Worm (Caenorhabditis elegans): ENCODE results near the gene math-44.
"Not testable (repeated sequence)": the region's sequence is repeated elsewhere in the genome, so short reads cannot be mapped to it uniquely, and the experiment has no call there.

ce11 chrII:1955568-1955967, 33.5 kb upstream of the math-44 start, which contains the start of gene math-49:
- not testable (repeated sequence) for TF ChIP-seq unc-62 (GFP tag; optimal IDR thresholded peaks at IDR 0.05); zag-1 (tag; optimal IDR thresholded peaks at IDR 0.05); snpc-4 (tag; optimal IDR thresholded peaks at IDR 0.05); unc-55 (GFP tag; optimal IDR thresholded peaks at IDR 0.05); ama-1 (optimal IDR thresholded peaks at IDR 0.05); alr-1 (tag; optimal IDR thresholded peaks at IDR 0.05); nhr-237 (tag; optimal IDR thresholded peaks at IDR 0.05); blmp-1 (tag; optimal IDR thresholded peaks at IDR 0.05; ENCODE audit: insufficient read depth); lin-11 (tag; optimal IDR thresholded peaks at IDR 0.05); ZK546.5 (tag; optimal IDR thresholded peaks at IDR 0.05); ztf-4 (tag; optimal IDR thresholded peaks at IDR 0.05)
